Fruit fly (Drosophila melanogaster): ENCODE results near the gene CG34241.

Gene CG34241

dm6 chr3L:12138113-12138899 is 10.5 kb downstream of the CG34241 start, which contains the start of the genes ND-SGDH and RhoGAP68F (continued):
- TF ChIP-seq CG2678 (tag; optimal IDR thresholded peaks at IDR 0.05) (peak; percentile 81), CG4360 (GFP tag; IDR thresholded peaks at IDR 0.05) (no peak), PHDP (tag; optimal IDR thresholded peaks at IDR 0.05) (peak; percentile 54), Lim3 (GFP tag; IDR thresholded peaks at IDR 0.05) (no peak), Mes4 (GFP tag; optimal IDR thresholded peaks at IDR 0.05) (peak; percentile 37), CG11085 (GFP tag; IDR thresholded peaks at IDR 0.05) (no peak), CG4282 (GFP tag; optimal IDR thresholded peaks at IDR 0.05) (peak; percentile 20), ase (GFP tag; IDR thresholded peaks at IDR 0.05) (0 out of 3 replicates have a peak, but pooled peaks have one; percentile 37), CG4730 (GFP tag; IDR thresholded peaks at IDR 0.05) (peak; percentile 32; the same call in 1 of the 2 replicates), CG32767 (GFP tag; IDR thresholded peaks at IDR 0.05) (peak; percentile 52), psq (GFP tag; optimal IDR thresholded peaks at IDR 0.05) (peak; percentile 7), pfk (GFP tag; optimal IDR thresholded peaks at IDR 0.05) (no peak), run (tag; optimal IDR thresholded peaks at IDR 0.05) (peak; percentile 17), CG10565 (GFP tag; optimal IDR thresholded peaks at IDR 0.05) (no peak), tgo (GFP tag; IDR thresholded peaks at IDR 0.05) (peak; percentile 74), disco-r (GFP tag; optimal IDR thresholded peaks at IDR 0.05) (peak; percentile 24), amos (GFP tag; IDR thresholded peaks at IDR 0.05; ENCODE audit: partially characterized antibody) (peak; percentile 84), CG1602 (GFP tag; optimal IDR thresholded peaks at IDR 0.05) (peak; percentile 67), cad (GFP tag; optimal IDR thresholded peaks at IDR 0.05) (no peak), sob (GFP tag; IDR thresholded peaks at IDR 0.05) (peak; percentile 79), chn (GFP tag; optimal IDR thresholded peaks at IDR 0.05) (peak; percentile 71), CG18619 (GFP tag; optimal IDR thresholded peaks at IDR 0.05) (peak; percentile 41), CG4854 (GFP tag; optimal IDR thresholded peaks at IDR 0.05) (peak; percentile 54)

dm6 chr3L:12139232-12139698 is 11.5 kb downstream of the CG34241 start:
- no peak for TF ChIP-seq MESR4 (GFP tag; optimal IDR thresholded peaks at IDR 0.05)
- peak; percentile 19 for TF ChIP-seq Hsf (GFP tag; optimal IDR thresholded peaks at IDR 0.05)
- TF ChIP-seq ro (GFP tag; IDR thresholded peaks at IDR 0.05): 0 out of 2 replicates have a peak, but pooled peaks have one; percentile 13
- peak in 1 of 2 experiments; percentile 36 for TF ChIP-seq bsh (GFP tag; optimal IDR thresholded peaks at IDR 0.05)
- peak; percentile 49 for TF ChIP-seq pum (GFP tag; optimal IDR thresholded peaks at IDR 0.05)
- peak; percentile 29 for TF ChIP-seq Hand (GFP tag; optimal IDR thresholded peaks at IDR 0.05)
- TF ChIP-seq z (GFP tag; IDR thresholded peaks at IDR 0.05): no peak
- TF ChIP-seq CG13296 (GFP tag; optimal IDR thresholded peaks at IDR 0.05): peak; percentile 67
- TF ChIP-seq lov (optimal IDR thresholded peaks at IDR 0.05): no peak
- TF ChIP-seq lov (GFP tag; IDR thresholded peaks at IDR 0.05): no peak
- peak; percentile 27 for TF ChIP-seq CG12391 (tag; optimal IDR thresholded peaks at IDR 0.05)
- TF ChIP-seq bcd (GFP tag; optimal IDR thresholded peaks at IDR 0.05): peak; percentile 47
- TF ChIP-seq dpn (GFP tag; optimal IDR thresholded peaks at IDR 0.05): peak in 1 of 2 experiments; percentile 56
- TF ChIP-seq sna (GFP tag; IDR thresholded peaks at IDR 0.05; ENCODE audit: partially characterized antibody): no peak
- TF ChIP-seq CG1602 (GFP tag; optimal IDR thresholded peaks at IDR 0.05): peak; percentile 7
- TF ChIP-seq CG2678 (tag; optimal IDR thresholded peaks at IDR 0.05): peak; percentile 77
- peak; percentile 26 for TF ChIP-seq pho (GFP tag; optimal IDR thresholded peaks at IDR 0.05)
- peak; percentile 50 for TF ChIP-seq CHES-1-like (GFP tag; optimal IDR thresholded peaks at IDR 0.05)
- TF ChIP-seq cwo (GFP tag; optimal IDR thresholded peaks at IDR 0.05): peak; percentile 22
- TF ChIP-seq CG3847 (GFP tag; IDR thresholded peaks at IDR 0.05): no peak
- TF ChIP-seq CG3838 (GFP tag; optimal IDR thresholded peaks at IDR 0.05): no peak
- TF ChIP-seq D19B (GFP tag; optimal IDR thresholded peaks at IDR 0.05): peak; percentile 39
- peak; percentile 14; the same call in 1 of the 2 replicates for TF ChIP-seq stc (GFP tag; IDR thresholded peaks at IDR 0.05)
- peak; percentile 51 for TF ChIP-seq unpg (GFP tag; optimal IDR thresholded peaks at IDR 0.05)
- TF ChIP-seq CG15479 (GFP tag; optimal IDR thresholded peaks at IDR 0.05): no peak
- peak; percentile 46 for TF ChIP-seq HHEX (GFP tag; optimal IDR thresholded peaks at IDR 0.05)
- TF ChIP-seq Sox102F (GFP tag; optimal IDR thresholded peaks at IDR 0.05): no peak
- TF ChIP-seq ara (GFP tag; IDR thresholded peaks at IDR 0.05): no peak
